Fruit fly (Drosophila melanogaster) whole organism, embryonic: ENCODE results near the gene CG13921.

Source experiments
- Abd-B ChIP-seq: fragments of 200-800 bp; sonication (Bioruptor generic); optimal IDR thresholded peaks from 2 replicates; lab custom pipeline; 2018; ENCODE audit warnings: missing biosample characterization, mild to moderate bottlenecking, missing genetic modification characterization, moderate library complexity
- Ada2b ChIP-seq: fragments of 200-800 bp; sonication (Bioruptor generic); IDR thresholded peaks from 2 replicates; pipeline ENCODE4 v1.3.6; 2022; ENCODE audit warnings: missing biosample characterization, missing genetic modification characterization
- Blimp-1 ChIP-seq: fragments of 200-800 bp; sonication (Bioruptor generic); optimal IDR thresholded peaks from 3 replicates; lab custom pipeline; 2018; ENCODE audit warnings: missing biosample characterization, missing genetic modification characterization, mild to moderate bottlenecking, moderate library complexity, missing genetic modification reagents
- CG10267 ChIP-seq: fragments of 200-800 bp; sonication (Bioruptor generic); optimal IDR thresholded peaks from 2 replicates; lab custom pipeline; 2018; ENCODE audit warnings: missing biosample characterization, mild to moderate bottlenecking, missing genetic modification characterization, moderate library complexity
- CG10431 ChIP-seq: fragments of 200-800 bp; sonication (Bioruptor generic); optimal IDR thresholded peaks from 3 replicates; lab custom pipeline; 2018; ENCODE audit warnings: missing biosample characterization, mild to moderate bottlenecking, missing genetic modification characterization
- CG12155 ChIP-seq: fragments of 200-800 bp; sonication (Bioruptor generic); optimal IDR thresholded peaks from 3 replicates; lab custom pipeline; 2016; ENCODE audit warnings: missing biosample characterization, missing genetic modification characterization
- CG1233 ChIP-seq: fragments of 200-800 bp; sonication (Bioruptor generic); optimal IDR thresholded peaks from 4 replicates; lab custom pipeline; 2018; ENCODE audit warnings: missing biosample characterization, mild to moderate bottlenecking, missing genetic modification characterization
- CG12659 ChIP-seq: fragments of 200-800 bp; sonication (Bioruptor generic); optimal IDR thresholded peaks from 3 replicates; lab custom pipeline; 2017; ENCODE audit warnings: mild to moderate bottlenecking, missing biosample characterization, missing genetic modification reagents, missing genetic modification characterization
- CG15269 ChIP-seq: fragments of 200-800 bp; sonication (Bioruptor generic); optimal IDR thresholded peaks from 2 replicates; lab custom pipeline; 2018; ENCODE audit warnings: missing biosample characterization, mild to moderate bottlenecking, missing genetic modification characterization, moderate library complexity
- CG17186 ChIP-seq: fragments of 200-800 bp; sonication (Bioruptor generic); optimal IDR thresholded peaks from 3 replicates; lab custom pipeline; 2017; ENCODE audit warnings: missing biosample characterization, missing genetic modification reagents, missing genetic modification characterization
- CG30431 ChIP-seq: fragments of 200-800 bp; sonication (Bioruptor generic); optimal IDR thresholded peaks from 2 replicates; lab custom pipeline; 2017; ENCODE audit warnings: missing biosample characterization, missing genetic modification characterization
- CG34224 ChIP-seq: fragments of 200-800 bp; sonication (Bioruptor generic); IDR thresholded peaks from 3 replicates; pipeline ENCODE4 v1.3.6; 2022; ENCODE audit warnings: missing biosample characterization, missing genetic modification characterization; ENCODE audit not compliant: partially characterized antibody
- CG3838 ChIP-seq: fragments of 200-800 bp; sonication (Bioruptor generic); optimal IDR thresholded peaks from 3 replicates; lab custom pipeline; 2016; ENCODE audit warnings: missing biosample characterization, missing genetic modification characterization
- CG5953 ChIP-seq: fragments of 200-800 bp; sonication (Bioruptor generic); IDR thresholded peaks from 2 replicates; pipeline ENCODE4 v1.3.6; 2022; ENCODE audit warnings: missing biosample characterization, missing genetic modification characterization
- CG6272 ChIP-seq: fragments of 200-800 bp; sonication (Bioruptor generic); IDR thresholded peaks from 2 replicates; pipeline ENCODE4 v1.3.6; 2022; ENCODE audit warnings: missing biosample characterization, missing genetic modification characterization
- CG8290 ChIP-seq, 3 experiments: fragments of 200-800 bp; sonication (Bioruptor generic); optimal IDR thresholded peaks; 2 replicates each; lab custom pipeline; 2016 to 2019; ENCODE audit warnings: missing biosample characterization in 3 of 3, missing genetic modification characterization in 3 of 3, mild to moderate bottlenecking in 2 of 3, moderate library complexity in 1 of 3
- Camta ChIP-seq: fragments of 200-800 bp; sonication (Bioruptor generic); optimal IDR thresholded peaks from 2 replicates; lab custom pipeline; 2016; ENCODE audit warnings: missing biosample characterization, missing genetic modification characterization
- CrebB ChIP-seq: fragments of 200-800 bp; sonication (Bioruptor generic); optimal IDR thresholded peaks from 3 replicates; lab custom pipeline; 2018; ENCODE audit warnings: missing biosample characterization, mild to moderate bottlenecking, missing genetic modification characterization
- Dad ChIP-seq: fragments of 200-800 bp; sonication (Bioruptor generic); optimal IDR thresholded peaks from 3 replicates; lab custom pipeline; 2016; ENCODE audit warnings: missing biosample characterization, missing genetic modification characterization
- Deaf1 ChIP-seq: fragments of 200-800 bp; optimal IDR thresholded peaks from 3 replicates; lab custom pipeline; 2019; ENCODE audit warnings: missing biosample characterization, mild to moderate bottlenecking, missing genetic modification characterization, moderate library complexity
- Dp ChIP-seq: fragments of 200-800 bp; sonication (Bioruptor generic); optimal IDR thresholded peaks from 2 replicates; lab custom pipeline; 2018; ENCODE audit warnings: missing biosample characterization, mild to moderate bottlenecking, missing genetic modification characterization, moderate library complexity
- E2f2 ChIP-seq: fragments of 200-800 bp; sonication (Bioruptor generic); IDR thresholded peaks from 2 replicates; pipeline ENCODE4 v1.3.6; 2022; ENCODE audit warnings: missing biosample characterization, missing genetic modification characterization
- HLH54F ChIP-seq: fragments of 200-800 bp; sonication (Bioruptor generic); optimal IDR thresholded peaks from 3 replicates; lab custom pipeline; 2016; ENCODE audit warnings: missing biosample characterization, missing genetic modification characterization
- Myb ChIP-seq: fragments of 200-800 bp; sonication (Bioruptor generic); optimal IDR thresholded peaks from 2 replicates; lab custom pipeline; 2016; ENCODE audit warnings: missing biosample characterization, missing genetic modification characterization
- Optix ChIP-seq: fragments of 200-800 bp; sonication (Bioruptor generic); IDR thresholded peaks from 3 replicates; pipeline ENCODE4 v1.3.6; 2022; ENCODE audit warnings: missing biosample characterization, missing genetic modification characterization
- Ptx1 ChIP-seq: fragments of 200-800 bp; sonication (Bioruptor generic); IDR thresholded peaks from 2 replicates; pipeline ENCODE4 v1.3.6; 2022; ENCODE audit warnings: missing biosample characterization, missing genetic modification characterization
- Rfx ChIP-seq: fragments of 200-800 bp; sonication (Bioruptor generic); IDR thresholded peaks from 2 replicates; pipeline ENCODE4 v1.3.6; 2022; ENCODE audit warnings: missing biosample characterization, missing genetic modification characterization
- Spps ChIP-seq: fragments of 200-800 bp; sonication (Bioruptor generic); optimal IDR thresholded peaks from 2 replicates; lab custom pipeline; 2018; ENCODE audit warnings: missing biosample characterization, mild to moderate bottlenecking, missing genetic modification characterization
- Stat92E ChIP-seq, 3 experiments: fragments of >200 bp in 2 of 3; fragments of 200-800 bp in 1 of 3; sonication (Bioruptor generic) in 1 of 3; optimal IDR thresholded peaks; 2 replicates each; lab custom pipeline; 2017 to 2019; ENCODE audit warnings: missing biosample characterization in 3 of 3, missing genetic modification characterization in 3 of 3, mild to moderate bottlenecking in 1 of 3, moderate library complexity in 1 of 3
- TFAM ChIP-seq: fragments of 200-800 bp; sonication (Bioruptor generic); optimal IDR thresholded peaks from 2 replicates; lab custom pipeline; 2017; ENCODE audit warnings: missing biosample characterization, missing genetic modification characterization, inconsistent platforms
- YL-1 ChIP-seq: fragments of 200-800 bp; sonication (Bioruptor generic); optimal IDR thresholded peaks from 3 replicates; lab custom pipeline; 2017; ENCODE audit warnings: missing biosample characterization, mild to moderate bottlenecking, missing genetic modification characterization
- ab ChIP-seq: fragments of 200-800 bp; sonication (Bioruptor generic); optimal IDR thresholded peaks from 2 replicates; lab custom pipeline; 2016; ENCODE audit warnings: missing biosample characterization, missing genetic modification characterization
- al ChIP-seq: fragments of 200-800 bp; sonication (Bioruptor generic); IDR thresholded peaks from 2 replicates; pipeline ENCODE4 v1.3.6; 2022; ENCODE audit warnings: missing biosample characterization, missing genetic modification characterization
- aop ChIP-seq: fragments of 200-800 bp; sonication (Bioruptor generic); IDR thresholded peaks from 2 replicates; pipeline ENCODE4 v1.3.6; 2022; ENCODE audit warnings: missing biosample characterization, missing genetic modification characterization
- ash1 ChIP-seq: fragments of 200-800 bp; sonication (Bioruptor generic); optimal IDR thresholded peaks from 2 replicates; lab custom pipeline; 2018; ENCODE audit warnings: missing biosample characterization, mild to moderate bottlenecking, missing genetic modification characterization
- cato ChIP-seq: fragments of 200-800 bp; sonication (Bioruptor generic); optimal IDR thresholded peaks from 2 replicates; lab custom pipeline; 2016; ENCODE audit warnings: missing biosample characterization, missing genetic modification characterization, borderline replicate concordance
- chinmo ChIP-seq: fragments of 200-800 bp; sonication (Bioruptor generic); IDR thresholded peaks from 4 replicates; pipeline ENCODE4 v1.3.6; 2022; ENCODE audit warnings: missing biosample characterization, missing genetic modification characterization; ENCODE audit not compliant: partially characterized antibody
- dimm ChIP-seq: fragments of 200-800 bp; sonication (Bioruptor generic); IDR thresholded peaks from 2 replicates; pipeline ENCODE4 v1.3.6; 2022; ENCODE audit warnings: missing biosample characterization, missing genetic modification characterization
- dmrt11E ChIP-seq: fragments of 200-800 bp; sonication (Bioruptor generic); optimal IDR thresholded peaks from 3 replicates; lab custom pipeline; 2018; ENCODE audit warnings: missing biosample characterization, mild to moderate bottlenecking, missing genetic modification characterization, moderate library complexity
- eve ChIP-seq, 2 experiments: fragments of >200 bp; optimal IDR thresholded peaks; 2 replicates each; lab custom pipeline; 2017; ENCODE audit warnings: missing biosample characterization in 2 of 2, missing genetic modification characterization in 2 of 2
- her ChIP-seq: fragments of 200-800 bp; sonication (Bioruptor generic); optimal IDR thresholded peaks from 2 replicates; lab custom pipeline; 2016; ENCODE audit warnings: missing biosample characterization, missing genetic modification characterization
- hth ChIP-seq: fragments of >200 bp; optimal IDR thresholded peaks from 2 replicates; lab custom pipeline; 2017; ENCODE audit warnings: inconsistent platforms
- pum ChIP-seq: fragments of 200-800 bp; sonication (Bioruptor generic); optimal IDR thresholded peaks from 2 replicates; lab custom pipeline; 2016; ENCODE audit warnings: missing biosample characterization, missing genetic modification characterization
- salm ChIP-seq: fragments of 200-800 bp; sonication (Bioruptor generic); optimal IDR thresholded peaks from 2 replicates; lab custom pipeline; 2018; ENCODE audit warnings: missing biosample characterization, mild to moderate bottlenecking, missing genetic modification characterization
- schlank ChIP-seq: fragments of 200-800 bp; sonication (Bioruptor generic); optimal IDR thresholded peaks from 2 replicates; lab custom pipeline; 2018; ENCODE audit warnings: missing biosample characterization, mild to moderate bottlenecking, missing genetic modification characterization
- sug ChIP-seq: fragments of 200-800 bp; optimal IDR thresholded peaks from 2 replicates; lab custom pipeline; 2019; ENCODE audit warnings: missing biosample characterization, mild to moderate bottlenecking, missing genetic modification characterization, moderate library complexity
- toy ChIP-seq: fragments of 200-800 bp; sonication (Bioruptor generic); IDR thresholded peaks from 2 replicates; pipeline ENCODE4 v1.3.6; 2022; ENCODE audit warnings: missing biosample characterization, missing genetic modification characterization
- vfl ChIP-seq: fragments of 200-800 bp; sonication (Bioruptor generic); optimal IDR thresholded peaks from 2 replicates; lab custom pipeline; 2016; ENCODE audit warnings: missing biosample characterization, missing genetic modification characterization

Gene CG13921

DNA sequence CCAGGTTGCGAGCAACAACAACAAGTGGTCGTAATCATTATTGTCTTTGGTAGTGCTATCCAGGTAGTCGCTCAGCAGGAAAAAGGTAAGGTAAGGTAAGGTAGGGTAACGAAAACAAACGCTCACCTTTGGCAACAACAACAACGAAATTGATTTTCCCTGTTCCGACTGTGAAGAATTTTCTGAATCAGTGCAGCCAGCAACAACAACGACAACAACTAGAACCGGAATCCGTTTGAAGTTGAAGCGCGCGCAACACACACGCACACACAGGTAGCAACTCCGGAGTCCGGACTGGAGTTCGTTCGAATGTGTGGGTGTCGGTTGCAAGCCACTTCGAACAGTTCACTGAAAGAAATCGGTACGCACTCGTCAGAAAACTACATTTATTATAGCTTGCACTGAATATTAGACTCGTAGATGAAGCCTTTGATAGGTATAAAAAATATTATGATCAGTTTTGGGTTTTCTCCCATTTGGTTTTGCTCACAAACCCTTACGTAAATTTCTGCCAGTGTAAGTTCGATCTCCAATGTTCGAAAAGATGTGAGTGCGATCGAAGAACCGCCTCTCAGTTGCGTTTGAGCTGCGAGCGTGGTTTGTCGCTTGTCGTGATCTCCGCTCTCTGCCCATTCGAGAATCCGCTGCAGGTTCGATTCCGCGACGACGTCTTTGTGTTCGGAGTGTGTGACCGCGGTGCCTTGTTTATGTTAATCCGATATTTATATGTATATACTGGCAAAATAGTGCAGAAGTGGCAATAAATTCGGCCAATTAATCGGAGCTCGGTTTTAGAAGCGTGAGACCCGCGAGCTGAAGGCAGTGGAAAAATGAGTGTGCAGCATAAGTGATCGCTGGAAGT is at the start of gene CG13921:
Gene CG13921 (plus strand): TSS at position 570 of the 862 bp plus-strand sequence.
- peak; percentile 99 for TF ChIP-seq Spps
- peak; percentile 97 for TF ChIP-seq her
- peak; percentile 97 for TF ChIP-seq dimm (GFP tag; lab: Robert Waterston, UW)
- TF ChIP-seq Optix (GFP tag; lab: Robert Waterston, UW): peak; percentile 99
- TF ChIP-seq HLH54F (GFP tag; lab: Kevin White, UChicago): peak; percentile 98
- TF ChIP-seq Myb: peak; percentile 93
- TF ChIP-seq Dp (GFP tag; lab: Kevin White, UChicago): peak; percentile 21
- peak; percentile 85 for TF ChIP-seq E2f2 (GFP tag; lab: Robert Waterston, UW)
- peak; percentile 97 for TF ChIP-seq TFAM (GFP tag; lab: Kevin White, UChicago)
- TF ChIP-seq CG12155 (GFP tag; lab: Kevin White, UChicago): peak; percentile 98
- TF ChIP-seq ash1 (GFP tag; lab: Kevin White, UChicago): peak; percentile 88
- peak; percentile 97 for TF ChIP-seq aop
- peak in 1 of 2 experiments; percentile 100 for TF ChIP-seq eve (GFP tag; optimal IDR thresholded peaks at IDR 0.05; lab: Kevin White, UChicago)
- peak; percentile 99 for TF ChIP-seq cato (GFP tag; lab: Kevin White, UChicago)
- TF ChIP-seq CG6272 (GFP tag; lab: Robert Waterston, UW): peak; percentile 99
- TF ChIP-seq CG10431 (GFP tag; lab: Kevin White, UChicago): peak; percentile 94
- peak; percentile 100 for TF ChIP-seq pum (GFP tag; lab: Kevin White, UChicago)
- TF ChIP-seq Camta: peak; percentile 99
- peak; percentile 99 for TF ChIP-seq CG5953 (GFP tag; lab: Robert Waterston, UW)
- peak; percentile 98 for TF ChIP-seq vfl
- TF ChIP-seq YL-1: peak; percentile 96
- peak; percentile 98 for TF ChIP-seq CG15269 (tag; lab: Kevin White, UChicago)
- peak; percentile 95 for TF ChIP-seq Ptx1 (GFP tag; lab: Robert Waterston, UW)
- TF ChIP-seq dmrt11E (tag; lab: Kevin White, UChicago): peak; percentile 100
- TF ChIP-seq chinmo (GFP tag; lab: Robert Waterston, UW): peak; percentile 69; the same call in 1 of the 4 replicates
- TF ChIP-seq CG17186 (GFP tag; lab: Kevin White, UChicago): peak; percentile 97
- TF ChIP-seq CG8290 (GFP tag; optimal IDR thresholded peaks at IDR 0.05; lab: Kevin White, UChicago): peak; percentile 100
- peak; percentile 95 to 99 for TF ChIP-seq CG8290 (tag; optimal IDR thresholded peaks at IDR 0.05; lab: Kevin White, UChicago)
- peak; percentile 97 for TF ChIP-seq ab (GFP tag; lab: Kevin White, UChicago)
- peak; percentile 99 for TF ChIP-seq Dad (GFP tag; lab: Kevin White, UChicago)
- TF ChIP-seq hth (lab: Kevin White, UChicago): no peak
- peak; percentile 96 for TF ChIP-seq CG3838 (GFP tag; lab: Kevin White, UChicago)
- peak; percentile 99 for TF ChIP-seq CG10267
- peak; percentile 98 for TF ChIP-seq toy
- TF ChIP-seq Abd-B (GFP tag; lab: Kevin White, UChicago): peak; percentile 98
- TF ChIP-seq CG12659: peak; percentile 98
- TF ChIP-seq salm (tag; lab: Kevin White, UChicago): peak; percentile 97
- peak; percentile 95 for TF ChIP-seq schlank (tag; lab: Kevin White, UChicago)
- peak; percentile 99 for TF ChIP-seq al
- TF ChIP-seq CG30431 (GFP tag; lab: Kevin White, UChicago): peak; percentile 99
- peak; percentile 93 for TF ChIP-seq sug (tag; lab: Kevin White, UChicago)
- TF ChIP-seq Stat92E (GFP tag; optimal IDR thresholded peaks at IDR 0.05; lab: Kevin White, UChicago): peak in 1 of 3 experiments; percentile 99
- peak; percentile 97 for TF ChIP-seq CrebB (tag; lab: Kevin White, UChicago)
- TF ChIP-seq Ada2b (GFP tag; lab: Robert Waterston, UW): peak; percentile 99
- no peak for TF ChIP-seq CG34224 (GFP tag; lab: Robert Waterston, UW)
- TF ChIP-seq Deaf1 (tag; lab: Kevin White, UChicago): peak; percentile 86
- TF ChIP-seq Blimp-1 (GFP tag; lab: Kevin White, UChicago): peak; percentile 98
- TF ChIP-seq CG1233 (GFP tag; lab: Kevin White, UChicago): peak; percentile 99
- TF ChIP-seq Rfx: peak; percentile 99
